Worm (Caenorhabditis elegans) whole organism, L4/young adult: ENCODE results near the gene srz-1.

Experiments
- W03F9.2 ChIP-seq: fragments of 150-350 bp; optimal IDR thresholded peaks from 2 replicates; lab custom pipeline; 2014; ENCODE audit warnings: missing biosample characterization, missing genetic modification characterization
- dao-5 ChIP-seq: sonication (generic microtip); optimal IDR thresholded peaks from 2 replicates; lab custom pipeline; 2016; ENCODE audit warnings: missing genotype, missing genetic modification characterization, moderate library complexity, missing compliant biosample characterization
- him-1 ChIP-seq: sonication (generic microtip); optimal IDR thresholded peaks from 2 replicates; lab custom pipeline; 2016; ENCODE audit warnings: missing genotype, missing genetic modification reagents, missing genetic modification characterization, missing compliant biosample characterization

srz-1 gene

ce11 chrV:16692988-16693387 is 17.3 kb downstream of the srz-1 start:
- no peak for TF ChIP-seq dao-5 (tag; lab: Kevin White, UChicago)
- no peak for TF ChIP-seq W03F9.2 (tag; lab: Kevin White, UChicago)
- TF ChIP-seq him-1 (tag; lab: Kevin White, UChicago) = no peak

- TF ChIP-seq dao-5 (tag; lab: Kevin White, UChicago) (no peak), him-1 (tag; lab: Kevin White, UChicago) (no peak), W03F9.2 (tag; lab: Kevin White, UChicago) (no peak)
Observed at ce11 chrV:16693732-16694131, 18.1 kb downstream of the srz-1 start, which contains the start of gene srw-42. Gene srw-42 (minus strand): TSS chrV:16693832.

ce11 chrV:16694538-16694937 is 18.9 kb downstream of the srz-1 start, which contains the start of gene srz-101:
Gene srz-101 (plus strand): TSS chrV:16694838.
- TF ChIP-seq dao-5 (tag; lab: Kevin White, UChicago) = no peak
- TF ChIP-seq him-1 (tag; lab: Kevin White, UChicago) = no peak
- TF ChIP-seq W03F9.2 (tag; lab: Kevin White, UChicago) = no peak

- TF ChIP-seq him-1 (tag; lab: Kevin White, UChicago) (no peak), dao-5 (tag; lab: Kevin White, UChicago) (no peak), W03F9.2 (tag; lab: Kevin White, UChicago) (no peak)
Observed at ce11 chrV:16695499-16695898, 19.8 kb downstream of the srz-1 start.

- TF ChIP-seq W03F9.2 (tag; lab: Kevin White, UChicago) = no peak
- no peak for TF ChIP-seq dao-5 (tag; lab: Kevin White, UChicago)
- TF ChIP-seq him-1 (tag; lab: Kevin White, UChicago) = no peak
Observed at ce11 chrV:16697178-16697577, 21.5 kb downstream of the srz-1 start, which contains the start of gene srw-41. Gene srw-41 (plus strand): TSS chrV:16697478.

ce11 chrV:16699752-16700259 is 24.2 kb downstream of the srz-1 start, which contains the start of gene Y70C5C.1:
Gene Y70C5C.1 (plus strand): TSS chrV:16700209.
- TF ChIP-seq dao-5 (tag; lab: Kevin White, UChicago) (no peak), him-1 (tag; lab: Kevin White, UChicago) (no peak)

- TF ChIP-seq him-1 (tag; lab: Kevin White, UChicago) (no peak), W03F9.2 (tag; lab: Kevin White, UChicago) (no peak), dao-5 (tag; lab: Kevin White, UChicago) (no peak)
Observed at ce11 chrV:16706549-16706948, 30.9 kb downstream of the srz-1 start, which contains the start of gene clec-9. Gene clec-9 (minus strand): TSS chrV:16706649.

- TF ChIP-seq him-1 (tag; lab: Kevin White, UChicago) (no peak), W03F9.2 (tag; lab: Kevin White, UChicago) (no peak), dao-5 (tag; lab: Kevin White, UChicago) (no peak)
Observed at ce11 chrV:16713797-16714196, 38.1 kb downstream of the srz-1 start.

ce11 chrV:16716574-16716973 is 40.9 kb downstream of the srz-1 start, which contains the start of gene srh-137:
Gene srh-137 (minus strand): TSS chrV:16716674.
- TF ChIP-seq W03F9.2 (tag; lab: Kevin White, UChicago) (no peak), him-1 (tag; lab: Kevin White, UChicago) (no peak), dao-5 (tag; lab: Kevin White, UChicago) (no peak)

ce11 chrV:16723744-16724143 is 48.1 kb downstream of the srz-1 start, which contains the start of gene nhr-112:
Gene nhr-112 (minus strand): TSS chrV:16723844.
- TF ChIP-seq W03F9.2 (tag; lab: Kevin White, UChicago) (no peak), him-1 (tag; lab: Kevin White, UChicago) (no peak), dao-5 (tag; lab: Kevin White, UChicago) (no peak)

- TF ChIP-seq him-1 (tag; lab: Kevin White, UChicago) (no peak), dao-5 (tag; lab: Kevin White, UChicago) (no peak), W03F9.2 (tag; lab: Kevin White, UChicago) (no peak)
Observed at ce11 chrV:16724574-16724973, 48.9 kb downstream of the srz-1 start.

- no peak for TF ChIP-seq him-1 (tag; lab: Kevin White, UChicago)
- no peak for TF ChIP-seq dao-5 (tag; lab: Kevin White, UChicago)
- peak; percentile 47 for TF ChIP-seq W03F9.2 (tag; lab: Kevin White, UChicago)
Observed at ce11 chrV:16725955-16726354, 50.3 kb downstream of the srz-1 start.

ce11 chrV:16726915-16727314 is 51.3 kb downstream of the srz-1 start, which contains the start of gene T25E12.14:
Gene T25E12.14 (plus strand): TSS chrV:16727215.
- TF ChIP-seq W03F9.2 (tag; lab: Kevin White, UChicago) (no peak), dao-5 (tag; lab: Kevin White, UChicago) (no peak), him-1 (tag; lab: Kevin White, UChicago) (no peak)
